Worm (Caenorhabditis elegans) whole organism, early embryonic: ENCODE data around the gene F21C10.7.

Source experiments
- B0310.2 ChIP-seq: sonication (generic microtip); optimal IDR thresholded peaks from 2 replicates; lab custom pipeline; 2016; ENCODE audit warnings: mild to moderate bottlenecking, missing genetic modification characterization, missing compliant biosample characterization
- F13C5.2 ChIP-seq: sonication (generic microtip); optimal IDR thresholded peaks from 2 replicates; lab custom pipeline; 2017; ENCODE audit warnings: mild to moderate bottlenecking, missing genetic modification characterization, inconsistent platforms, missing compliant biosample characterization
- aly-1 ChIP-seq: sonication (generic microtip); optimal IDR thresholded peaks from 2 replicates; lab custom pipeline; 2016; ENCODE audit warnings: missing genetic modification characterization, missing compliant biosample characterization
- ama-1 ChIP-seq: fragments of 150-350 bp; optimal IDR thresholded peaks from 2 replicates; lab custom pipeline; 2014
- ceh-13 ChIP-seq: fragments of 200-800 bp; sonication (Bioruptor generic); optimal IDR thresholded peaks from 2 replicates; lab custom pipeline; 2018; ENCODE audit warnings: mild to moderate bottlenecking, missing genetic modification characterization, missing compliant biosample characterization
- ceh-36 ChIP-seq: sonication (generic microtip); optimal IDR thresholded peaks from 2 replicates; lab custom pipeline; 2016; ENCODE audit warnings: missing genetic modification characterization, inconsistent platforms, missing compliant biosample characterization
- ets-7 ChIP-seq: sonication (generic microtip); optimal IDR thresholded peaks from 2 replicates; lab custom pipeline; 2016; ENCODE audit warnings: missing genotype, missing genetic modification characterization, missing compliant biosample characterization
- flt-1 ChIP-seq: fragments of 200-800 bp; sonication (Bioruptor generic); IDR thresholded peaks from 2 replicates; pipeline ENCODE4 v1.3.6; 2022; ENCODE audit warnings: missing genetic modification characterization, missing compliant biosample characterization
- hmbx-1 ChIP-seq: sonication (generic microtip); optimal IDR thresholded peaks from 2 replicates; lab custom pipeline; 2016; ENCODE audit warnings: mild to moderate bottlenecking, missing genetic modification characterization, missing compliant biosample characterization
- hmg-4 ChIP-seq: fragments of 200-800 bp; sonication (Bioruptor generic); optimal IDR thresholded peaks from 2 replicates; lab custom pipeline; 2018; ENCODE audit warnings: mild to moderate bottlenecking, missing genetic modification characterization, missing compliant biosample characterization
- hnd-1 ChIP-seq: sonication (generic microtip); optimal IDR thresholded peaks from 2 replicates; lab custom pipeline; 2016; ENCODE audit warnings: missing genetic modification characterization, missing compliant biosample characterization
- pes-1 ChIP-seq: fragments of 200-800 bp; sonication (Bioruptor generic); IDR thresholded peaks from 2 replicates; pipeline ENCODE4 v1.3.6; 2022; ENCODE audit warnings: missing genetic modification reagents, missing genetic modification characterization, missing compliant biosample characterization
- scrt-1 ChIP-seq: fragments of 200-800 bp; sonication (Bioruptor generic); IDR thresholded peaks from 2 replicates; pipeline ENCODE4 v1.3.6; 2022; ENCODE audit warnings: missing genetic modification characterization, missing compliant biosample characterization
- sea-1 ChIP-seq: fragments of 200-800 bp; sonication (Bioruptor generic); conservative IDR thresholded peaks from 2 replicates; pipeline ENCODE4 v1.3.6; 2022; ENCODE audit warnings: missing genetic modification characterization, missing compliant biosample characterization
- tbx-11 ChIP-seq: fragments of 200-800 bp; sonication (Bioruptor generic); IDR thresholded peaks from 2 replicates; pipeline ENCODE4 v1.3.6; 2022; ENCODE audit warnings: missing genetic modification characterization, missing compliant biosample characterization
- tbx-37 ChIP-seq: fragments of 200-800 bp; sonication (Bioruptor generic); conservative IDR thresholded peaks from 2 replicates; pipeline ENCODE4 v1.3.6; 2022; ENCODE audit warnings: missing genetic modification reagents, missing genetic modification characterization, missing compliant biosample characterization
- tra-4 ChIP-seq: sonication (generic microtip); optimal IDR thresholded peaks from 2 replicates; lab custom pipeline; 2017; ENCODE audit warnings: missing genetic modification characterization, missing compliant biosample characterization

F21C10.7 gene

ce11 chrV:9101062-9101461 is 11.5 kb upstream of the F21C10.7 start, which contains the start of gene frpr-6:
frpr-6 (minus strand) TSS chrV:9101162.
- TF ChIP-seq ceh-13 = no peak
- TF ChIP-seq hmbx-1 (tag; lab: Kevin White, UChicago) = no peak
- no peak for TF ChIP-seq tra-4 (tag; lab: Kevin White, UChicago)
- no peak for TF ChIP-seq hnd-1
- TF ChIP-seq scrt-1 (GFP tag; lab: Robert Waterston, UW) = no peak
- no peak for TF ChIP-seq aly-1 (tag; lab: Kevin White, UChicago)
- TF ChIP-seq ceh-36 (tag; lab: Kevin White, UChicago) = no peak

- no peak for TF ChIP-seq ets-7 (tag; lab: Kevin White, UChicago)
- no peak for TF ChIP-seq aly-1 (tag; lab: Kevin White, UChicago)
- no peak for TF ChIP-seq flt-1
- TF ChIP-seq tbx-37 (GFP tag; lab: Robert Waterston, UW) = no peak
- no peak for TF ChIP-seq pes-1
- TF ChIP-seq sea-1 (GFP tag; lab: Robert Waterston, UW) = no peak
- no peak for TF ChIP-seq tra-4 (tag; lab: Kevin White, UChicago)
- no peak for TF ChIP-seq hmg-4 (GFP tag; lab: Kevin White, UChicago)
- no peak for TF ChIP-seq F13C5.2 (tag; lab: Kevin White, UChicago)
- no peak for TF ChIP-seq hnd-1
- no peak for TF ChIP-seq hmbx-1 (tag; lab: Kevin White, UChicago)
These were observed 4.3 kb upstream of the F21C10.7 start, which contains the start of gene F21C10.18 for ce11 chrV:9108219-9108618. F21C10.18 (plus strand) TSS chrV:9108519.

- no peak for TF ChIP-seq flt-1
- no peak for TF ChIP-seq hmg-4 (GFP tag; lab: Kevin White, UChicago)
- no peak for TF ChIP-seq B0310.2 (tag; lab: Kevin White, UChicago)
- no peak for TF ChIP-seq scrt-1 (GFP tag; lab: Robert Waterston, UW)
- no peak for TF ChIP-seq aly-1 (tag; lab: Kevin White, UChicago)
- no peak for TF ChIP-seq ceh-36 (tag; lab: Kevin White, UChicago)
- no peak for TF ChIP-seq F13C5.2 (tag; lab: Kevin White, UChicago)
- TF ChIP-seq tra-4 (tag; lab: Kevin White, UChicago) = no peak
These were observed 3.3 kb upstream of the F21C10.7 start, which contains the start of gene pqn-31 for ce11 chrV:9109281-9109680. pqn-31 (plus strand) TSS chrV:9109581.

ce11 chrV:9111957-9112356 is 610 bp upstream of the F21C10.7 start:
- TF ChIP-seq aly-1 (tag; lab: Kevin White, UChicago) (no peak), ama-1 (lab: Kevin White, UChicago) (no peak), tra-4 (tag; lab: Kevin White, UChicago) (no peak), sea-1 (GFP tag; lab: Robert Waterston, UW) (no peak), hmg-4 (GFP tag; lab: Kevin White, UChicago) (no peak), scrt-1 (GFP tag; lab: Robert Waterston, UW) (no peak), ceh-13 (no peak), tbx-11 (GFP tag; lab: Robert Waterston, UW) (no peak), pes-1 (no peak), tbx-37 (GFP tag; lab: Robert Waterston, UW) (no peak), hnd-1 (no peak), hmbx-1 (tag; lab: Kevin White, UChicago) (no peak), B0310.2 (tag; lab: Kevin White, UChicago) (no peak), ets-7 (tag; lab: Kevin White, UChicago) (no peak), ceh-36 (tag; lab: Kevin White, UChicago) (no peak), F13C5.2 (tag; lab: Kevin White, UChicago) (no peak), flt-1 (no peak)

ce11 chrV:9122004-9122403 is 9.4 kb downstream of the F21C10.7 start, which contains the start of gene F21C10.13:
F21C10.13 (plus strand) TSS chrV:9122304.
- no peak for TF ChIP-seq aly-1 (tag; lab: Kevin White, UChicago)
- TF ChIP-seq flt-1 = no peak
- TF ChIP-seq B0310.2 (tag; lab: Kevin White, UChicago) = no peak
- no peak for TF ChIP-seq F13C5.2 (tag; lab: Kevin White, UChicago)
- TF ChIP-seq tra-4 (tag; lab: Kevin White, UChicago) = no peak

- no peak for TF ChIP-seq scrt-1 (GFP tag; lab: Robert Waterston, UW)
- TF ChIP-seq ets-7 (tag; lab: Kevin White, UChicago) = no peak
- no peak for TF ChIP-seq hmbx-1 (tag; lab: Kevin White, UChicago)
- TF ChIP-seq sea-1 (GFP tag; lab: Robert Waterston, UW) = no peak
- TF ChIP-seq aly-1 (tag; lab: Kevin White, UChicago) = no peak
These were observed 10.6 kb downstream of the F21C10.7 start, which contains the start of gene F21C10.11 for ce11 chrV:9123186-9123585. F21C10.11 (plus strand) TSS chrV:9123486.

ce11 chrV:9124180-9124579 is 11.6 kb downstream of the F21C10.7 start, which contains the start of gene F21C10.6:
F21C10.6 (plus strand) TSS chrV:9124480.
- no peak for TF ChIP-seq hmbx-1 (tag; lab: Kevin White, UChicago)
- no peak for TF ChIP-seq ceh-36 (tag; lab: Kevin White, UChicago)
- no peak for TF ChIP-seq B0310.2 (tag; lab: Kevin White, UChicago)
- no peak for TF ChIP-seq hnd-1
- no peak for TF ChIP-seq hmg-4 (GFP tag; lab: Kevin White, UChicago)
- TF ChIP-seq ceh-13 = no peak
- no peak for TF ChIP-seq scrt-1 (GFP tag; lab: Robert Waterston, UW)
- no peak for TF ChIP-seq pes-1
- no peak for TF ChIP-seq F13C5.2 (tag; lab: Kevin White, UChicago)
- no peak for TF ChIP-seq flt-1
- no peak for TF ChIP-seq ama-1 (lab: Kevin White, UChicago)
- no peak for TF ChIP-seq tra-4 (tag; lab: Kevin White, UChicago)
- no peak for TF ChIP-seq aly-1 (tag; lab: Kevin White, UChicago)
- TF ChIP-seq sea-1 (GFP tag; lab: Robert Waterston, UW) = no peak

- TF ChIP-seq sea-1 (GFP tag; lab: Robert Waterston, UW) (no peak), scrt-1 (GFP tag; lab: Robert Waterston, UW) (no peak), pes-1 (no peak), ets-7 (tag; lab: Kevin White, UChicago) (no peak), hmbx-1 (tag; lab: Kevin White, UChicago) (no peak)
These were observed 12.8 kb downstream of the F21C10.7 start, which contains the start of gene F21C10.5 for ce11 chrV:9125345-9125744. F21C10.5 (plus strand) TSS chrV:9125645.
